Fruit fly (Drosophila melanogaster) whole organism, larva: Measurements from ENCODE around the gene ctrip.

ENCODE experiments used
- noc ChIP-seq: fragments of 200-800 bp; sonication (Bioruptor generic); optimal IDR thresholded peaks from 3 replicates; lab custom pipeline; 2019; ENCODE audit warnings: missing biosample characterization, mild to moderate bottlenecking, missing genetic modification characterization, moderate library complexity

ctrip gene

dm6 chr3R:4833636-4834035 lies 21.7 kb upstream of the ctrip start:
- TF ChIP-seq noc (tag; lab: Kevin White, UChicago): no peak

- no peak for TF ChIP-seq noc (tag; lab: Kevin White, UChicago)
These were observed 19.3 kb upstream of the ctrip start, which contains the start of gene CG14659 for dm6 chr3R:4831197-4831596. Gene CG14659 (minus strand): TSS chr3R:4831297.

- no peak for TF ChIP-seq noc (tag; lab: Kevin White, UChicago)
These were observed 18.5 kb upstream of the ctrip start, which contains the start of gene CG14658 for dm6 chr3R:4830413-4830812. Gene CG14658 (minus strand): TSS chr3R:4830513.

- no peak for TF ChIP-seq noc (tag; lab: Kevin White, UChicago)
These were observed 13.3 kb upstream of the ctrip start for dm6 chr3R:4825188-4825587.

- TF ChIP-seq noc (tag; lab: Kevin White, UChicago): no peak
These were observed 9.3 kb upstream of the ctrip start, which contains the start of gene CG14657 for dm6 chr3R:4821098-4821605. Gene CG14657 (minus strand): TSS chr3R:4821432.

- TF ChIP-seq noc (tag; lab: Kevin White, UChicago): no peak
These were observed 4.1 kb upstream of the ctrip start, which contains the start of gene BBS5 for dm6 chr3R:4816018-4816417. Gene BBS5 (plus strand): TSS chr3R:4816318.

dm6 chr3R:4814677-4815076 lies 2.8 kb upstream of the ctrip start:
- TF ChIP-seq noc (tag; lab: Kevin White, UChicago): no peak

- peak; percentile 33 for TF ChIP-seq noc (tag; lab: Kevin White, UChicago)
These were observed 1.3 kb upstream of the ctrip start for dm6 chr3R:4813172-4813716.

- TF ChIP-seq noc (tag; lab: Kevin White, UChicago): no peak
These were observed 566 bp downstream of the ctrip start, which contains the start of gene Gmppb for dm6 chr3R:4811124-4811935. Gene Gmppb (plus strand): TSS chr3R:4811444.

dm6 chr3R:4809944-4810653 lies 1.8 kb downstream of the ctrip start:
- TF ChIP-seq noc (tag; lab: Kevin White, UChicago): no peak

dm6 chr3R:4807582-4807981 lies 4.3 kb downstream of the ctrip start:
- TF ChIP-seq noc (tag; lab: Kevin White, UChicago): no peak

- peak; percentile 22 for TF ChIP-seq noc (tag; lab: Kevin White, UChicago)
These were observed 5.6 kb downstream of the ctrip start for dm6 chr3R:4806318-4806757.

- no peak for TF ChIP-seq noc (tag; lab: Kevin White, UChicago)
These were observed 6.8 kb downstream of the ctrip start for dm6 chr3R:4804828-4805707.

- TF ChIP-seq noc (tag; lab: Kevin White, UChicago): no peak
These were observed 7.7 kb downstream of the ctrip start for dm6 chr3R:4804126-4804649.

- TF ChIP-seq noc (tag; lab: Kevin White, UChicago): no peak
These were observed 13.9 kb downstream of the ctrip start for dm6 chr3R:4798025-4798424.
